Fruit fly (Drosophila melanogaster): ENCODE measurements around the gene Nep1.

Nep1 gene

dm6 chrX:6097578-6097977, 6.6 kb downstream of the Nep1 start (continued):
- TF ChIP-seq CG5245 (GFP tag; optimal IDR thresholded peaks at IDR 0.05): peak; percentile 81
- TF ChIP-seq NK7.1 (GFP tag; optimal IDR thresholded peaks at IDR 0.05): peak; percentile 63
- TF ChIP-seq CG10979 (tag; optimal IDR thresholded peaks at IDR 0.05): peak; percentile 76
- TF ChIP-seq Lim3 (GFP tag; IDR thresholded peaks at IDR 0.05): peak; percentile 57; the same call in 1 of the 2 replicates
- TF ChIP-seq HLH4C (GFP tag; IDR thresholded peaks at IDR 0.05; ENCODE audit: partially characterized antibody): peak; percentile 9; the same call in 1 of the 3 replicates
- peak; percentile 18 for TF ChIP-seq CG18011 (GFP tag; optimal IDR thresholded peaks at IDR 0.05)
- peak; percentile 18 for TF ChIP-seq schlank (tag; optimal IDR thresholded peaks at IDR 0.05)
- peak; percentile 86 for TF ChIP-seq sob (GFP tag; IDR thresholded peaks at IDR 0.05)
- TF ChIP-seq tio (GFP tag; optimal IDR thresholded peaks at IDR 0.05): peak; percentile 60
- TF ChIP-seq CG15514 (GFP tag; optimal IDR thresholded peaks at IDR 0.05): peak; percentile 67
- peak; percentile 51 for TF ChIP-seq nerfin-1 (tag; optimal IDR thresholded peaks at IDR 0.05)
- TF ChIP-seq Sox102F (GFP tag; optimal IDR thresholded peaks at IDR 0.05): peak; percentile 83
- TF ChIP-seq fd102C (GFP tag; optimal IDR thresholded peaks at IDR 0.05): no peak
- peak; percentile 59 for TF ChIP-seq CG31224 (GFP tag; IDR thresholded peaks at IDR 0.05)
- TF ChIP-seq jumu (GFP tag; optimal IDR thresholded peaks at IDR 0.05): peak; percentile 87
- peak; percentile 79 for TF ChIP-seq PHDP (tag; optimal IDR thresholded peaks at IDR 0.05)
- TF ChIP-seq wek (GFP tag; optimal IDR thresholded peaks at IDR 0.05): peak; percentile 39
- TF ChIP-seq CG4360 (GFP tag; IDR thresholded peaks at IDR 0.05): peak; percentile 50
- TF ChIP-seq ab (GFP tag; optimal IDR thresholded peaks at IDR 0.05): peak; percentile 43
- TF ChIP-seq CG13123 (GFP tag; optimal IDR thresholded peaks at IDR 0.05): peak; percentile 7
- TF ChIP-seq CG18619 (GFP tag; optimal IDR thresholded peaks at IDR 0.05): peak; percentile 66
- TF ChIP-seq ash1 (GFP tag; optimal IDR thresholded peaks at IDR 0.05): no peak
- peak; percentile 97 for TF ChIP-seq sens (GFP tag)
- TF ChIP-seq Spps (tag; optimal IDR thresholded peaks at IDR 0.05): peak; percentile 47
- TF ChIP-seq B-H1 (GFP tag; IDR thresholded peaks at IDR 0.05): peak; percentile 87
- TF ChIP-seq zfh2 (GFP tag; optimal IDR thresholded peaks at IDR 0.05): peak; percentile 59
- TF ChIP-seq Taf1 (GFP tag; IDR thresholded peaks at IDR 0.05): peak; percentile 80
- TF ChIP-seq CG10147 (GFP tag; optimal IDR thresholded peaks at IDR 0.05): peak; percentile 21
- TF ChIP-seq CG3407 (GFP tag; optimal IDR thresholded peaks at IDR 0.05): peak; percentile 71
- TF ChIP-seq disco-r (GFP tag; optimal IDR thresholded peaks at IDR 0.05): peak; percentile 63
- peak; percentile 2 for TF ChIP-seq Nf-YC (tag; optimal IDR thresholded peaks at IDR 0.05)
- TF ChIP-seq inv (GFP tag; IDR thresholded peaks at IDR 0.05; ENCODE audit: partially characterized antibody): no peak
- no peak for TF ChIP-seq sima (GFP tag; optimal IDR thresholded peaks at IDR 0.05)
- TF ChIP-seq psq (GFP tag; optimal IDR thresholded peaks at IDR 0.05): peak; percentile 41
- no peak for TF ChIP-seq CG42726 (GFP tag; IDR thresholded peaks at IDR 0.05; ENCODE audit: partially characterized antibody)
- no peak for TF ChIP-seq CG1832 (GFP tag; optimal IDR thresholded peaks at IDR 0.05)
- no peak for TF ChIP-seq Dp (GFP tag; optimal IDR thresholded peaks at IDR 0.05)
- TF ChIP-seq her (GFP tag; optimal IDR thresholded peaks at IDR 0.05): peak; percentile 80
- TF ChIP-seq pita (GFP tag; optimal IDR thresholded peaks at IDR 0.05): no peak
- TF ChIP-seq Hey (tag; optimal IDR thresholded peaks at IDR 0.05): no peak
- peak; percentile 91 for TF ChIP-seq row (GFP tag; IDR thresholded peaks at IDR 0.05)
- peak; percentile 35 for TF ChIP-seq fu2 (GFP tag; optimal IDR thresholded peaks at IDR 0.05)
- peak; percentile 77 for TF ChIP-seq caup (GFP tag; optimal IDR thresholded peaks at IDR 0.05; ENCODE audit: severe bottlenecking)
- TF ChIP-seq CG6683 (GFP tag; optimal IDR thresholded peaks at IDR 0.05): peak; percentile 64
- TF ChIP-seq CG4282 (GFP tag; optimal IDR thresholded peaks at IDR 0.05): peak; percentile 5
- peak; percentile 81 for TF ChIP-seq CG14050 (GFP tag; IDR thresholded peaks at IDR 0.05)
- peak; percentile 74 for TF ChIP-seq CG6254 (GFP tag; optimal IDR thresholded peaks at IDR 0.05)
- peak; percentile 33 for TF ChIP-seq Usf (GFP tag; optimal IDR thresholded peaks at IDR 0.05)
